Worm (Caenorhabditis elegans) whole organism, L4/young adult: ENCODE data around the gene srh-300.
A peak's percentile ranks its signal among the peaks of the same experiment; 100 is the strongest.

ENCODE experiments used
- W03F9.2 ChIP-seq: fragments of 150-350 bp; optimal IDR thresholded peaks from 2 replicates; lab custom pipeline; 2014; ENCODE audit warnings: missing biosample characterization, missing genetic modification characterization
- him-1 ChIP-seq: sonication (generic microtip); optimal IDR thresholded peaks from 2 replicates; lab custom pipeline; 2016; ENCODE audit warnings: missing genotype, missing genetic modification reagents, missing genetic modification characterization, missing compliant biosample characterization

The srh-300 gene

DNA sequence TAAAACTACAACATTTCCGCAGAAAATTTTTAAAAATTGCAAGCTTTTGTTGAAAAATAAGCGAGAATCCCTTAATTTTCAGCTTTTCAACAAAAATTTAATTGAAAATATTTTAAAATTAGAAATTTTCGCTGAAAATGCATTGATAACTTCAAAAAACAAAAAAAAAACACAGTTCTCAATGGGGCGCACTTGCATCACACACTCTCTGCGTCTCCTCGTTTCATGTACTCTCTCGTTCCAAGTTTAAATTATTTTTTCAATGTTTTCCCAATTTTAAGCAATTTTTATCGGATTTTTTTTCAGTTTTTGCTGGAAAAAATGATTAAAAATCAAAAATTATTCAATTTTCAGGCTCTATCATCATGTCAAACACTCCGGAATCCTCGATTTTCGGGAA, 49.1 kb downstream of the srh-300 start, which contains the start of gene phf-14:
Gene phf-14 (plus strand): TSS at position 345 of the 400 bp plus-strand sequence.
- TF ChIP-seq him-1 (tag; lab: Kevin White, UChicago) (no peak), W03F9.2 (peak; percentile 76)
